Worm (Caenorhabditis elegans) whole organism, L1 larva: Measurements from ENCODE around the gene F13B12.2.

Source experiments
- C16A3.4 ChIP-seq: fragments of 150-350 bp; optimal IDR thresholded peaks from 2 replicates; lab custom pipeline; 2014; ENCODE audit warnings: missing biosample characterization, missing genetic modification characterization
- Y116A8C.19 ChIP-seq: sonication (generic microtip); optimal IDR thresholded peaks from 2 replicates; lab custom pipeline; 2016; ENCODE audit warnings: missing compliant biosample characterization, missing genetic modification characterization, borderline replicate concordance
- aha-1 ChIP-seq: fragments of 150-350 bp; optimal IDR thresholded peaks from 2 replicates; lab custom pipeline; 2014; ENCODE audit warnings: missing biosample characterization, missing genetic modification characterization
- ama-1 ChIP-seq: fragments of 150-350 bp; optimal IDR thresholded peaks from 2 replicates; lab custom pipeline; 2014
- blmp-1 ChIP-seq: fragments of 150-350 bp; optimal IDR thresholded peaks from 2 replicates; lab custom pipeline; 2014; ENCODE audit warnings: missing biosample characterization, missing genetic modification characterization
- ceh-8 ChIP-seq: fragments of 200-800 bp; sonication (Bioruptor generic); optimal IDR thresholded peaks from 2 replicates; lab custom pipeline; 2018; ENCODE audit warnings: mild to moderate bottlenecking, missing genetic modification characterization, moderate library complexity, missing compliant biosample characterization
- ceh-82 ChIP-seq, 3 experiments: fragments of 150-350 bp in 1 of 3; sonication (generic microtip) in 2 of 3; optimal IDR thresholded peaks; 2 replicates each; lab custom pipeline; 2014 to 2017; ENCODE audit warnings: missing biosample characterization in 3 of 3, missing genetic modification characterization in 3 of 3
- ceh-88 ChIP-seq: fragments of 200-800 bp; sonication (Bioruptor generic); IDR thresholded peaks from 2 replicates; pipeline ENCODE4 v1.3.6; 2022; ENCODE audit warnings: missing genetic modification characterization, missing compliant biosample characterization
- ceh-90 ChIP-seq: sonication (generic microtip); optimal IDR thresholded peaks from 2 replicates; lab custom pipeline; 2016; ENCODE audit warnings: missing genetic modification characterization, missing compliant biosample characterization
- dsc-1 ChIP-seq: sonication (generic microtip); optimal IDR thresholded peaks from 2 replicates; lab custom pipeline; 2016; ENCODE audit warnings: mild to moderate bottlenecking, missing genetic modification characterization, missing compliant biosample characterization
- efl-1 ChIP-seq, 4 experiments: fragments of 150-350 bp; optimal IDR thresholded peaks in 3 of 4; peaks in 1 of 4; 1 replicate in 1 of 4; 2 replicates in 3 of 4; lab custom pipeline; 2014; ENCODE audit warnings: missing biosample characterization in 2 of 4, missing genetic modification characterization in 2 of 4, missing genetic modification reagents in 2 of 4
- elt-3 ChIP-seq, 6 experiments: fragments of 150-350 bp in 1 of 6; sonication (generic microtip); optimal IDR thresholded peaks; 2 replicates each; lab custom pipeline; 2017 to 2018; ENCODE audit warnings: missing biosample characterization in 6 of 6, missing genetic modification characterization in 6 of 6, inconsistent platforms in 1 of 6
- fkh-10 ChIP-seq: sonication (generic microtip); optimal IDR thresholded peaks from 2 replicates; lab custom pipeline; 2017; ENCODE audit warnings: missing biosample characterization, missing genetic modification reagents, missing genetic modification characterization
- hlh-4 ChIP-seq: sonication (generic microtip); optimal IDR thresholded peaks from 2 replicates; lab custom pipeline; 2016; ENCODE audit warnings: mild to moderate bottlenecking, missing genetic modification characterization, missing compliant biosample characterization
- hpl-2 ChIP-seq: fragments of 150-350 bp; optimal IDR thresholded peaks from 2 replicates; lab custom pipeline; 2014; ENCODE audit warnings: missing biosample characterization, missing genetic modification reagents, missing genetic modification characterization
- isw-1 ChIP-seq: fragments of 200-800 bp; sonication (Bioruptor generic); IDR thresholded peaks from 2 replicates; pipeline ENCODE4 v1.3.6; 2022; ENCODE audit warnings: missing genetic modification characterization, missing compliant biosample characterization
- lin-14 ChIP-seq: fragments of 200-800 bp; sonication (Bioruptor generic); optimal IDR thresholded peaks from 2 replicates; lab custom pipeline; 2018; ENCODE audit warnings: mild to moderate bottlenecking, missing genetic modification characterization, moderate library complexity, missing compliant biosample characterization
- lin-39 ChIP-seq: fragments of 150-350 bp; optimal IDR thresholded peaks from 2 replicates; lab custom pipeline; 2014; ENCODE audit warnings: missing biosample characterization, missing genetic modification reagents, missing genetic modification characterization
- lir-3 ChIP-seq: sonication (generic microtip); optimal IDR thresholded peaks from 2 replicates; lab custom pipeline; 2016; ENCODE audit warnings: mild to moderate bottlenecking, missing genetic modification characterization, moderate library complexity, missing compliant biosample characterization; ENCODE audit not compliant: poor library complexity
- mab-9 ChIP-seq: fragments of 200-800 bp; sonication (Bioruptor generic); IDR thresholded peaks from 2 replicates; pipeline ENCODE4 v1.3.6; 2022; ENCODE audit warnings: missing genetic modification reagents, missing genetic modification characterization, missing compliant biosample characterization
- mef-2 ChIP-seq: fragments of 150-350 bp; optimal IDR thresholded peaks from 2 replicates; lab custom pipeline; 2014; ENCODE audit warnings: missing biosample characterization, missing genetic modification characterization
- mep-1 ChIP-seq: fragments of 150-350 bp; optimal IDR thresholded peaks from 2 replicates; lab custom pipeline; 2014; ENCODE audit warnings: missing biosample characterization, missing genetic modification characterization
- nhr-11 ChIP-seq: fragments of 150-350 bp; optimal IDR thresholded peaks from 2 replicates; lab custom pipeline; 2014; ENCODE audit warnings: missing biosample characterization, missing genetic modification characterization
- nhr-20 ChIP-seq: sonication (generic microtip); optimal IDR thresholded peaks from 2 replicates; lab custom pipeline; 2016; ENCODE audit warnings: mild to moderate bottlenecking, missing genetic modification characterization, missing compliant biosample characterization
- nhr-237 ChIP-seq: fragments of 150-350 bp; optimal IDR thresholded peaks from 2 replicates; lab custom pipeline; 2014; ENCODE audit warnings: missing biosample characterization, missing genetic modification characterization
- nhr-71 ChIP-seq: sonication (generic microtip); optimal IDR thresholded peaks from 2 replicates; lab custom pipeline; 2016; ENCODE audit warnings: mild to moderate bottlenecking, missing genetic modification characterization, moderate library complexity, missing compliant biosample characterization
- nhr-76 ChIP-seq: sonication (generic microtip); optimal IDR thresholded peaks from 2 replicates; lab custom pipeline; 2017; ENCODE audit warnings: missing biosample characterization, missing genetic modification characterization
- nhr-77 ChIP-seq: fragments of 150-350 bp; optimal IDR thresholded peaks from 2 replicates; lab custom pipeline; 2014; ENCODE audit warnings: missing biosample characterization, missing genetic modification characterization
- nhr-90 ChIP-seq: sonication (generic microtip); optimal IDR thresholded peaks from 2 replicates; lab custom pipeline; 2016; ENCODE audit warnings: mild to moderate bottlenecking, missing genetic modification characterization, missing compliant biosample characterization; ENCODE audit not compliant: poor library complexity
- pqm-1 ChIP-seq: sonication (generic microtip); optimal IDR thresholded peaks from 3 replicates; lab custom pipeline; 2017; ENCODE audit warnings: missing biosample characterization, missing genetic modification characterization
- rnt-1 ChIP-seq: sonication (generic microtip); optimal IDR thresholded peaks from 2 replicates; lab custom pipeline; 2016; ENCODE audit warnings: mild to moderate bottlenecking, missing genetic modification characterization, moderate library complexity, missing compliant biosample characterization
- sup-37 ChIP-seq: fragments of 200-800 bp; sonication (Bioruptor generic); optimal IDR thresholded peaks from 2 replicates; lab custom pipeline; 2018; ENCODE audit warnings: mild to moderate bottlenecking, missing genetic modification characterization, missing compliant biosample characterization
- swsn-7 ChIP-seq: sonication (generic microtip); optimal IDR thresholded peaks from 2 replicates; lab custom pipeline; 2016; ENCODE audit warnings: missing genetic modification characterization, missing compliant biosample characterization
- tbx-2 ChIP-seq: sonication (generic microtip); optimal IDR thresholded peaks from 2 replicates; lab custom pipeline; 2016; ENCODE audit warnings: missing genetic modification characterization, missing compliant biosample characterization
- unc-130 ChIP-seq: fragments of 150-350 bp; optimal IDR thresholded peaks from 2 replicates; lab custom pipeline; 2017; ENCODE audit warnings: missing biosample characterization, missing genetic modification characterization, inconsistent platforms
- unc-30 ChIP-seq: sonication (generic microtip); optimal IDR thresholded peaks from 2 replicates; lab custom pipeline; 2017; ENCODE audit warnings: missing biosample characterization, missing genetic modification characterization
- unc-62 ChIP-seq: fragments of 150-350 bp; optimal IDR thresholded peaks from 2 replicates; lab custom pipeline; 2014; ENCODE audit warnings: missing biosample characterization, missing genetic modification reagents, missing genetic modification characterization
- unc-98 ChIP-seq: fragments of 200-800 bp; sonication (Bioruptor generic); IDR thresholded peaks from 2 replicates; pipeline ENCODE4 v1.3.6; 2022; ENCODE audit warnings: missing genetic modification characterization, missing compliant biosample characterization
- vab-15 ChIP-seq: sonication (generic microtip); optimal IDR thresholded peaks from 2 replicates; lab custom pipeline; 2017; ENCODE audit warnings: missing genotype, mild to moderate bottlenecking, missing genetic modification characterization, missing compliant biosample characterization
- ztf-4 ChIP-seq: fragments of 150-350 bp; optimal IDR thresholded peaks from 2 replicates; lab custom pipeline; 2014; ENCODE audit warnings: missing biosample characterization, missing genetic modification characterization

Gene F13B12.2

DNA sequence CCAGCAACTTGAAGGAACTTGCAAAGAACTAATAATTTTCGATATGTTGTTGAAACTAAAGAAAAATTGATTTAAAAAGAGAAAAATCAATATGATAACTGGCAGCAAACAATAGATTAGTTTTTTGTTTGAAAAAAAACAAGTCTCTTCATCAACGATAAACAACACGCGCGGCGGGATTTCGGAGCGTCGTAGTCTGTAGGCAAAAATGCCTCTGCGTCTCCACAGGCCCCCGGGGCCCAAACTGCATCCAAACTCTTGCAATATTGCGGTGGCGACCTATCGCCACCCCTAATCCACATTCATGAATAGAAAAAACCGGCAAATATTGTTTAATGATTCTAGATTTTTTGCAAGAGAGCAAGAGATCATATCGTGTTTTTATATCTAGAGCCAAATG is 3.8 kb downstream of the F13B12.2 start (continued):
- TF ChIP-seq nhr-76 (no peak), Y116A8C.19 (tag; lab: Kevin White, UChicago) (no peak), mef-2 (tag; lab: Kevin White, UChicago) (no peak), unc-130 (tag; lab: Kevin White, UChicago) (no peak), lir-3 (tag; lab: Kevin White, UChicago) (no peak), ceh-88 (no peak), nhr-20 (peak; percentile 22), sup-37 (no peak), nhr-90 (tag; lab: Kevin White, UChicago) (no peak), isw-1 (no peak), elt-3 (tag; optimal IDR thresholded peaks at IDR 0.05; lab: Kevin White, UChicago) (no peak), tbx-2 (no peak), nhr-237 (tag; lab: Kevin White, UChicago) (no peak), hlh-4 (no peak), ceh-90 (tag; lab: Kevin White, UChicago) (no peak), aha-1 (tag; lab: Kevin White, UChicago) (no peak), dsc-1 (no peak), efl-1 (optimal IDR thresholded peaks at IDR 0.05; lab: Kevin White, UChicago) (peak; percentile 23 to 44), efl-1 (GFP tag; optimal IDR thresholded peaks at IDR 0.05 in 1 of 2; lab: Kevin White, UChicago) (no peak), unc-62 (GFP tag; lab: Kevin White, UChicago) (no peak), ama-1 (no peak), mab-9 (GFP tag; lab: Robert Waterston, UW) (no peak), unc-30 (no peak), mep-1 (tag; lab: Kevin White, UChicago) (peak; percentile 34), unc-98 (no peak), lin-39 (tag; lab: Kevin White, UChicago) (no peak), ceh-82 (tag; optimal IDR thresholded peaks at IDR 0.05; lab: Kevin White, UChicago) (peak in 1 of 3 experiments; percentile 5), nhr-11 (tag; lab: Kevin White, UChicago) (no peak), fkh-10 (GFP tag; lab: Kevin White, UChicago) (peak; percentile 25), ztf-4 (tag; lab: Kevin White, UChicago) (no peak), nhr-77 (no peak), swsn-7 (tag; lab: Kevin White, UChicago) (peak; percentile 1), hpl-2 (GFP tag; lab: Kevin White, UChicago) (no peak), blmp-1 (tag; lab: Kevin White, UChicago) (peak; percentile 7), pqm-1 (tag; lab: Kevin White, UChicago) (no peak), vab-15 (tag; lab: Kevin White, UChicago) (no peak), C16A3.4 (tag; lab: Kevin White, UChicago) (no peak)

- TF ChIP-seq fkh-10 (GFP tag; lab: Kevin White, UChicago), result no peak
- no peak for TF ChIP-seq C16A3.4 (tag; lab: Kevin White, UChicago)
Observed at ce11 chrIV:10424535-10424934, 4.4 kb downstream of the F13B12.2 start, which contains the start of gene F13B12.1. Gene F13B12.1 (minus strand): TSS chrIV:10424635.

DNA sequence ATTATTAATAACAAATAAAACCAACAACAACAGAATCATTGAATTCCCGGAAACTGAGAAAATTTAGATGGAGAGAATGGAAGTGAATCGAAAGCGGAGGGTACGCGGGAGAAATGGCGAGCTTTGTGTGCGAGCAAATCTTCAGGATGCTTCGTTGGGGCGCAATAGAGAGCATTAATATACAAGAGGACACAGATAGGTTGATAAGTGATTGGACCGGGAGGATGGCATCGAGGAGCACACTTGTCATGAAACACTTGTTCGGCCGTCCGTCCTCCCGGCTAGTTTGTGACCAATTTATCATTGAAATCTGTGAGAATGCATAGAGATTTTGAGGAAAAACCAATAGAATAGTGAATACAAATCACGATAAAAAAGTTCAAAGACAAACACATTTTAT is 6.7 kb downstream of the F13B12.2 start:
- TF ChIP-seq unc-62 (GFP tag; lab: Kevin White, UChicago) (no peak), ceh-8 (GFP tag; lab: Kevin White, UChicago) (no peak), lin-14 (peak; percentile 58), nhr-71 (tag; lab: Kevin White, UChicago) (peak; percentile 3), rnt-1 (tag; lab: Kevin White, UChicago) (peak; percentile 39), mab-9 (GFP tag; lab: Robert Waterston, UW) (no peak)
